Fruit fly (Drosophila melanogaster) Kc167 (cell line): ENCODE data around the gene Trf4-1.

Source experiments
- Myc ChIP-seq: fragments of >200 bp; optimal IDR thresholded peaks from 2 replicates; lab custom pipeline; 2017; ENCODE audit warnings: missing external identifiers
- Sin3A ChIP-seq: fragments of >200 bp; optimal IDR thresholded peaks from 2 replicates; lab custom pipeline; 2018; ENCODE audit warnings: missing external identifiers
- h ChIP-seq: fragments of >200 bp; optimal IDR thresholded peaks from 3 replicates; lab custom pipeline; 2018; ENCODE audit warnings: missing external identifiers
- insv ChIP-seq: fragments of >200 bp; optimal IDR thresholded peaks from 3 replicates; lab custom pipeline; 2018; ENCODE audit warnings: missing external identifiers
- psq ChIP-seq: fragments of >200 bp; optimal IDR thresholded peaks from 2 replicates; lab custom pipeline; 2017; ENCODE audit warnings: missing external identifiers
- ttk ChIP-seq: sonication (Bioruptor generic); optimal IDR thresholded peaks from 2 replicates; lab custom pipeline; 2017; ENCODE audit warnings: missing external identifiers

DNA sequence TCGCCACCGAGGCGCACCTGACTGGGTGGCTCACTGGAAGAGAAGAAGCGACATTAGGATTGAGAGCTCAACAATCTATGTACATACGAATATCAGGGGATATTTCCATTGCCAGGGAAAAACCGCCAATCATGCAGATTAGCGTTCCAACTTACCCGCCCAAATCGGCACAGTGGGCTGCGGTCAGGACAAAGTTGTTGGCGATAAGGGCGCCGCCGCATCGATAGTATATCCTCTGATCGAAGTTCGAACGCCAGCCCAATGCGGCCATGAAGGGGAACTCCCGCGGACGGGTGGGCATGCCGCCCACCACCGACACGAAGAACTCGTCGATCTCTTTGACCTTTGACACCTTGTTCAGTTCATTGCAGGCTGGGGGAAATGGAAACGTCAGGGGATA lies 11.8 kb downstream of the Trf4-1 start:
- TF ChIP-seq Sin3A (lab: Kevin White, UChicago) (no peak), insv (no peak), ttk (lab: Kevin White, UChicago) (no peak), Myc (no peak), h (lab: Kevin White, UChicago) (no peak), psq (lab: Kevin White, UChicago) (no peak)
